Fruit fly (Drosophila melanogaster): ENCODE data around the gene nero.

nero gene

dm6 chr3R:31706142-31706894 lies 41.0 kb downstream of the nero start (continued):
- TF ChIP-seq pfk (GFP tag; optimal IDR thresholded peaks at IDR 0.05): peak; percentile 3
- TF ChIP-seq phol (tag; optimal IDR thresholded peaks at IDR 0.05): peak; percentile 46
- TF ChIP-seq CG8765 (GFP tag; IDR thresholded peaks at IDR 0.05): peak; percentile 65; the same call in 1 of the 2 replicates
- peak; percentile 9 for TF ChIP-seq stwl (tag; optimal IDR thresholded peaks at IDR 0.05)
- TF ChIP-seq CG18262 (tag; optimal IDR thresholded peaks at IDR 0.05): peak; percentile 75
- TF ChIP-seq unpg (GFP tag; optimal IDR thresholded peaks at IDR 0.05): no peak
- no peak for TF ChIP-seq gsb-n (tag; optimal IDR thresholded peaks at IDR 0.05)
- 0 out of 2 replicates have a peak, but pooled peaks have one; percentile 18 for TF ChIP-seq CG9215 (GFP tag; IDR thresholded peaks at IDR 0.05)
- TF ChIP-seq sens (GFP tag): peak; percentile 77
- TF ChIP-seq crol (GFP tag; IDR thresholded peaks at IDR 0.05): peak; percentile 49
- 0 out of 2 replicates have a peak, but pooled peaks have one; percentile 11 for TF ChIP-seq CG32772 (GFP tag; IDR thresholded peaks at IDR 0.05)
- peak; percentile 31 for TF ChIP-seq CG8944 (GFP tag; optimal IDR thresholded peaks at IDR 0.05)
- peak; percentile 77 for TF ChIP-seq CG17829 (tag; optimal IDR thresholded peaks at IDR 0.05)
- TF ChIP-seq Hmx (GFP tag; optimal IDR thresholded peaks at IDR 0.05): no peak
- peak; percentile 62 for TF ChIP-seq Med (GFP tag)
- TF ChIP-seq row (GFP tag; IDR thresholded peaks at IDR 0.05): 0 out of 3 replicates have a peak, but pooled peaks have one; percentile 9
- TF ChIP-seq CG1647 (GFP tag; optimal IDR thresholded peaks at IDR 0.05): no peak
- TF ChIP-seq ara (GFP tag; IDR thresholded peaks at IDR 0.05): peak; percentile 82
- TF ChIP-seq CG4424 (GFP tag; optimal IDR thresholded peaks at IDR 0.05): peak; percentile 19
- TF ChIP-seq trem (tag; optimal IDR thresholded peaks at IDR 0.05): peak; percentile 35
- no peak for TF ChIP-seq CG2116 (GFP tag; optimal IDR thresholded peaks at IDR 0.05)
- TF ChIP-seq CG1603 (tag; optimal IDR thresholded peaks at IDR 0.05): peak; percentile 39
- TF ChIP-seq CG6689 (GFP tag; IDR thresholded peaks at IDR 0.05): peak; percentile 63
- peak; percentile 68 for TF ChIP-seq Drgx (GFP tag; IDR thresholded peaks at IDR 0.05)
- peak; percentile 62 for TF ChIP-seq CG9727 (GFP tag; optimal IDR thresholded peaks at IDR 0.05)
- TF ChIP-seq D (optimal IDR thresholded peaks at IDR 0.05): no peak
- TF ChIP-seq D (GFP tag; optimal IDR thresholded peaks at IDR 0.05): peak; percentile 43
- 0 out of 3 replicates have a peak, but pooled peaks have one; percentile 12 for TF ChIP-seq gce (GFP tag; IDR thresholded peaks at IDR 0.05)
- TF ChIP-seq dan (GFP tag; IDR thresholded peaks at IDR 0.05): peak; percentile 47; the same call in 1 of the 2 replicates
- 0 out of 3 replicates have a peak, but pooled peaks have one; percentile 38 for TF ChIP-seq CG11093 (GFP tag; IDR thresholded peaks at IDR 0.05)
- no peak for TF ChIP-seq az2 (GFP tag; optimal IDR thresholded peaks at IDR 0.05)
- 0 out of 2 replicates have a peak, but pooled peaks have one; percentile 21 for TF ChIP-seq CG17328 (GFP tag; IDR thresholded peaks at IDR 0.05)
- TF ChIP-seq B-H1 (GFP tag; IDR thresholded peaks at IDR 0.05): no peak
- TF ChIP-seq prd (optimal IDR thresholded peaks at IDR 0.05): no peak
- peak; percentile 62; the same call in 2 of the 3 replicates for TF ChIP-seq prd (GFP tag; IDR thresholded peaks at IDR 0.05)
- TF ChIP-seq lov (optimal IDR thresholded peaks at IDR 0.05): no peak
- peak; percentile 80 for TF ChIP-seq lov (GFP tag; IDR thresholded peaks at IDR 0.05)
- TF ChIP-seq gro (GFP tag; optimal IDR thresholded peaks at IDR 0.05): no peak
- peak; percentile 49; the same call in 1 of the 2 replicates for TF ChIP-seq Gsc (GFP tag; IDR thresholded peaks at IDR 0.05)
- TF ChIP-seq zf30C (GFP tag; optimal IDR thresholded peaks at IDR 0.05): peak; percentile 28
- TF ChIP-seq CG14014 (GFP tag; IDR thresholded peaks at IDR 0.05): no peak
- TF ChIP-seq CG32767 (GFP tag; IDR thresholded peaks at IDR 0.05): no peak
- TF ChIP-seq CG4820 (GFP tag; optimal IDR thresholded peaks at IDR 0.05): peak; percentile 24
- TF ChIP-seq chif (GFP tag; optimal IDR thresholded peaks at IDR 0.05): peak; percentile 16 to 23
- TF ChIP-seq jigr1 (GFP tag; IDR thresholded peaks at IDR 0.05): no peak
- TF ChIP-seq pum (GFP tag; optimal IDR thresholded peaks at IDR 0.05): peak; percentile 10
- peak; percentile 59 for TF ChIP-seq CG15696 (tag; optimal IDR thresholded peaks at IDR 0.05)
- peak; percentile 75 for TF ChIP-seq zfh1 (GFP tag; IDR thresholded peaks at IDR 0.05)
- 0 out of 2 replicates have a peak, but pooled peaks have one; percentile 35 for TF ChIP-seq sim (GFP tag; IDR thresholded peaks at IDR 0.05)
- TF ChIP-seq Rx (GFP tag; IDR thresholded peaks at IDR 0.05): peak; percentile 50; the same call in 1 of the 2 replicates
- TF ChIP-seq CG10267 (tag; optimal IDR thresholded peaks at IDR 0.05): peak; percentile 56
